Worm (Caenorhabditis elegans) whole organism, late embryonic: ENCODE data around the gene D1086.19.

Experiments
- C08G9.2 ChIP-seq: sonication (generic microtip); optimal IDR thresholded peaks from 2 replicates; lab custom pipeline; 2016; ENCODE audit warnings: mild to moderate bottlenecking, missing genetic modification characterization, moderate library complexity, missing compliant biosample characterization
- C38D4.7 ChIP-seq: fragments of 200-800 bp; sonication (Bioruptor generic); optimal IDR thresholded peaks from 2 replicates; lab custom pipeline; 2018; ENCODE audit warnings: mild to moderate bottlenecking, missing genetic modification characterization, moderate library complexity, missing compliant biosample characterization
- F13H6.1 ChIP-seq: sonication (generic microtip); optimal IDR thresholded peaks from 2 replicates; lab custom pipeline; 2016; ENCODE audit warnings: missing genetic modification characterization, missing compliant biosample characterization
- K02D7.2 ChIP-seq: sonication (generic microtip); optimal IDR thresholded peaks from 2 replicates; lab custom pipeline; 2017; ENCODE audit warnings: mild to moderate bottlenecking, missing genetic modification characterization, missing compliant biosample characterization
- K09A11.1 ChIP-seq: sonication (generic microtip); optimal IDR thresholded peaks from 2 replicates; lab custom pipeline; 2017; ENCODE audit warnings: antibody characterized with exemption, mild to moderate bottlenecking, missing genetic modification characterization, missing compliant biosample characterization; ENCODE audit not compliant: insufficient read depth
- Y22D7AL.16 ChIP-seq: sonication (generic microtip); optimal IDR thresholded peaks from 2 replicates; lab custom pipeline; 2016; ENCODE audit warnings: missing genetic modification characterization, missing compliant biosample characterization
- ama-1 ChIP-seq: fragments of 150-350 bp; optimal IDR thresholded peaks from 2 replicates; lab custom pipeline; 2014
- ceh-14 ChIP-seq: sonication (generic microtip); optimal IDR thresholded peaks from 2 replicates; lab custom pipeline; 2016; ENCODE audit warnings: missing genotype, missing genetic modification characterization, missing compliant biosample characterization
- ceh-18 ChIP-seq: sonication (generic microtip); optimal IDR thresholded peaks from 2 replicates; lab custom pipeline; 2016; ENCODE audit warnings: missing genetic modification characterization, missing compliant biosample characterization
- ceh-24 ChIP-seq: sonication (generic microtip); optimal IDR thresholded peaks from 2 replicates; lab custom pipeline; 2016; ENCODE audit warnings: mild to moderate bottlenecking, missing genetic modification characterization, missing compliant biosample characterization
- ceh-30 ChIP-seq: fragments of 150-350 bp; optimal IDR thresholded peaks from 2 replicates; lab custom pipeline; 2014; ENCODE audit warnings: missing biosample characterization, missing genetic modification characterization
- ceh-31 ChIP-seq: sonication (generic microtip); optimal IDR thresholded peaks from 2 replicates; lab custom pipeline; 2016; ENCODE audit warnings: missing genetic modification characterization, missing compliant biosample characterization
- ceh-48 ChIP-seq: sonication (generic microtip); optimal IDR thresholded peaks from 2 replicates; lab custom pipeline; 2016; ENCODE audit warnings: missing genetic modification characterization, inconsistent platforms, missing compliant biosample characterization
- ceh-6 ChIP-seq: fragments of 200-800 bp; sonication (Bioruptor generic); optimal IDR thresholded peaks from 2 replicates; lab custom pipeline; 2018; ENCODE audit warnings: mild to moderate bottlenecking, missing genetic modification characterization, missing compliant biosample characterization
- dve-1 ChIP-seq: sonication (generic microtip); optimal IDR thresholded peaks from 2 replicates; lab custom pipeline; 2017; ENCODE audit warnings: antibody characterized with exemption, mild to moderate bottlenecking, missing genetic modification characterization, missing compliant biosample characterization
- elt-4 ChIP-seq: sonication (generic microtip); optimal IDR thresholded peaks from 2 replicates; lab custom pipeline; 2016; ENCODE audit warnings: missing genetic modification characterization, missing compliant biosample characterization
- ets-4 ChIP-seq: sonication (generic microtip); optimal IDR thresholded peaks from 2 replicates; lab custom pipeline; 2016; ENCODE audit warnings: missing genetic modification characterization, missing compliant biosample characterization
- fkh-10 ChIP-seq: fragments of 150-350 bp; optimal IDR thresholded peaks from 2 replicates; lab custom pipeline; 2014; ENCODE audit warnings: missing biosample characterization, missing genetic modification reagents, missing genetic modification characterization
- fkh-6 ChIP-seq: sonication (generic microtip); optimal IDR thresholded peaks from 2 replicates; lab custom pipeline; 2016; ENCODE audit warnings: missing genetic modification characterization, missing compliant biosample characterization
- hlh-13 ChIP-seq: fragments of 200-800 bp; sonication (Bioruptor generic); optimal IDR thresholded peaks from 2 replicates; lab custom pipeline; 2018; ENCODE audit warnings: mild to moderate bottlenecking, missing genetic modification characterization, missing compliant biosample characterization
- hlh-30 ChIP-seq: sonication (generic microtip); optimal IDR thresholded peaks from 2 replicates; lab custom pipeline; 2017; ENCODE audit warnings: antibody characterized with exemption, missing genetic modification characterization, missing compliant biosample characterization; ENCODE audit not compliant: insufficient read depth
- hlh-6 ChIP-seq: sonication (generic microtip); optimal IDR thresholded peaks from 2 replicates; lab custom pipeline; 2016; ENCODE audit warnings: missing genotype, missing genetic modification characterization, missing compliant biosample characterization
- hlh-8 ChIP-seq: sonication (generic microtip); optimal IDR thresholded peaks from 2 replicates; lab custom pipeline; 2016; ENCODE audit warnings: missing genotype, missing genetic modification characterization, missing compliant biosample characterization
- madf-2 ChIP-seq: sonication (generic microtip); optimal IDR thresholded peaks from 2 replicates; lab custom pipeline; 2017; ENCODE audit warnings: missing genetic modification characterization, missing compliant biosample characterization
- mec-3 ChIP-seq: sonication (generic microtip); optimal IDR thresholded peaks from 2 replicates; lab custom pipeline; 2016; ENCODE audit warnings: borderline replicate concordance, missing genetic modification characterization, missing compliant biosample characterization
- npax-4 ChIP-seq: sonication (generic microtip); optimal IDR thresholded peaks from 2 replicates; lab custom pipeline; 2016; ENCODE audit warnings: missing genetic modification characterization, missing compliant biosample characterization
- pag-3 ChIP-seq: sonication (generic microtip); optimal IDR thresholded peaks from 2 replicates; lab custom pipeline; 2016; ENCODE audit warnings: missing compliant biosample characterization, missing genetic modification characterization, borderline replicate concordance
- pha-4 ChIP-seq: fragments of 150-350 bp; optimal IDR thresholded peaks from 2 replicates; lab custom pipeline; 2018; ENCODE audit warnings: missing biosample characterization, missing genetic modification reagents, missing genetic modification characterization
- pros-1 ChIP-seq: fragments of 150-350 bp; optimal IDR thresholded peaks from 2 replicates; lab custom pipeline; 2014; ENCODE audit warnings: missing biosample characterization, missing genetic modification reagents, missing genetic modification characterization
- rnt-1 ChIP-seq: sonication (generic microtip); optimal IDR thresholded peaks from 2 replicates; lab custom pipeline; 2016; ENCODE audit warnings: missing genetic modification characterization, missing compliant biosample characterization
- sdc-2 ChIP-seq: sonication (generic microtip); optimal IDR thresholded peaks from 2 replicates; lab custom pipeline; 2016; ENCODE audit warnings: missing genotype, missing genetic modification characterization, missing compliant biosample characterization
- sox-2 ChIP-seq: fragments of 200-800 bp; sonication (Bioruptor generic); IDR thresholded peaks from 2 replicates; pipeline ENCODE4 v1.3.6; 2022; ENCODE audit warnings: missing genetic modification reagents, missing genetic modification characterization, missing compliant biosample characterization
- sox-4 ChIP-seq: sonication (generic microtip); optimal IDR thresholded peaks from 2 replicates; lab custom pipeline; 2017; ENCODE audit warnings: mild to moderate bottlenecking, missing genetic modification characterization, inconsistent platforms, missing compliant biosample characterization
- tbx-7 ChIP-seq: sonication (generic microtip); optimal IDR thresholded peaks from 2 replicates; lab custom pipeline; 2016; ENCODE audit warnings: missing genotype, missing genetic modification characterization, missing compliant biosample characterization
- unc-42 ChIP-seq: sonication (generic microtip); optimal IDR thresholded peaks from 2 replicates; lab custom pipeline; 2016; ENCODE audit warnings: missing genotype, missing genetic modification characterization, missing compliant biosample characterization
- unc-86 ChIP-seq: sonication (generic microtip); optimal IDR thresholded peaks from 2 replicates; lab custom pipeline; 2016; ENCODE audit warnings: missing genetic modification characterization, missing compliant biosample characterization

D1086.19 gene

DNA sequence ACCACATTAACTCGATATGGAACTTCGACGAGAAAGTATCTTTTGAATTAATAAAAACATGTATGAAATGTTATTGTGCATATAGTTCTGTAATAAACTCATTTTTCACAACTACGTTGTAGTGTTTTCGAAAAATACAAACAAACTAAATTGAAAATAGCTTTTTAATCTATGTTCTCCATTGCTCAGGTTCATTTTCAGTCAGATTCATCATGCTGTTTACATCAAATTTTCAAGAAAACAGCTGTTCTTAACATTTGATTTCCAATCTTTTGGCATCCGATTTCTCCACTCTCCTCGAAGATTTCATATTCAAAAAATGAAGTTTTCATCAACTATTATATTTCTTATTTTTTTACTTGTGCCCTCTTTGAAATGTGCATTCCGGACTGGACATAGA lies 21.9 kb downstream of the D1086.19 start, which contains the start of gene H39E23.2:
TSS of gene H39E23.2 (plus strand) at position 301 of the 400 bp plus-strand sequence.
- TF ChIP-seq pros-1 (no peak), ceh-6 (GFP tag; lab: Kevin White, UChicago) (no peak)
- TF ChIP-seq, all 69 proteins: peak for 0

DNA sequence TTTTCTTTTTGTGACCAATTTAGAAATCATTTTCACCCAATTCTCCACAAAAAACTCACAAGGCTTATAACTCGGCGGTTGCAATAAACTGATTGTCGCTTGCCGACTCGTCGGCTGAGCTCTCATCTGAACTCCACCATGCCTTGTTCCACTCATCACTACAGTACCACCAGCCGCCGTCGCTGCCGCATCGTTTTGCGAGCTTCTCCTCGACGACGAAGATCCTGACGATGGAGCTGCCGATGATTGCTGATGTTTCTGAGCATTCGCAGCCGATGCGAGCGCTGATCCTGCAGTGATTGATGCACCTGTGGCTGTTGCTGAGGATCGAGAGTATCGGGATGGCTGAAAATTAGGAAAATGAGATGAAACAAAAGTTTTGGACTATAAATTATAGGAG lies 32.5 kb downstream of the D1086.19 start:
- TF ChIP-seq fkh-10 (no peak), tbx-7 (tag; lab: Kevin White, UChicago) (no peak), C38D4.7 (GFP tag; lab: Kevin White, UChicago) (no peak), K09A11.1 (tag; lab: Kevin White, UChicago) (no peak), C08G9.2 (no peak)

DNA sequence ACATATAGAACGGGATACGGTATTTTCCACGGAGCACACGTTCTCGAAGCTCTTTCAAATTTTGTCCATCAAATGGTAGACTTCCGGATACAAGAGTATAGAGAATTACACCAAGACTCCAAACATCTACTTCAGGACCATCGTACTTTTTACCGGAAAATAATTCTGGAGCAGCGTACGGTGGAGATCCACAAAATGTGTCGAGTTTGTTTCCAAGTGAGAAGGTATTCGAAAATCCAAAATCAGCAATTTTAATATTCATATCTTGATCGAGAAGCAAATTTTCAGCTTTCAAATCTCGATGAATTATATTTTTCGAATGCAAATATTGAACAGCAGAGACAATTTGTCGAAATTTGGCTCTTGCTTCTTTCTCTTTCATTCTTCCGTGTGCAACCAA lies 35.0 kb downstream of the D1086.19 start:
- TF ChIP-seq K02D7.2 (tag; lab: Kevin White, UChicago) (no peak), ceh-24 (no peak), Y22D7AL.16 (no peak), hlh-30 (no peak), ceh-31 (tag; lab: Kevin White, UChicago) (no peak), ama-1 (no peak), C38D4.7 (GFP tag; lab: Kevin White, UChicago) (no peak), ceh-30 (tag; lab: Kevin White, UChicago) (no peak), madf-2 (no peak), ceh-14 (tag; lab: Kevin White, UChicago) (no peak), fkh-6 (tag; lab: Kevin White, UChicago) (no peak), unc-86 (tag; lab: Kevin White, UChicago) (no peak), hlh-8 (tag; lab: Kevin White, UChicago) (no peak), dve-1 (no peak), sox-4 (no peak)

DNA sequence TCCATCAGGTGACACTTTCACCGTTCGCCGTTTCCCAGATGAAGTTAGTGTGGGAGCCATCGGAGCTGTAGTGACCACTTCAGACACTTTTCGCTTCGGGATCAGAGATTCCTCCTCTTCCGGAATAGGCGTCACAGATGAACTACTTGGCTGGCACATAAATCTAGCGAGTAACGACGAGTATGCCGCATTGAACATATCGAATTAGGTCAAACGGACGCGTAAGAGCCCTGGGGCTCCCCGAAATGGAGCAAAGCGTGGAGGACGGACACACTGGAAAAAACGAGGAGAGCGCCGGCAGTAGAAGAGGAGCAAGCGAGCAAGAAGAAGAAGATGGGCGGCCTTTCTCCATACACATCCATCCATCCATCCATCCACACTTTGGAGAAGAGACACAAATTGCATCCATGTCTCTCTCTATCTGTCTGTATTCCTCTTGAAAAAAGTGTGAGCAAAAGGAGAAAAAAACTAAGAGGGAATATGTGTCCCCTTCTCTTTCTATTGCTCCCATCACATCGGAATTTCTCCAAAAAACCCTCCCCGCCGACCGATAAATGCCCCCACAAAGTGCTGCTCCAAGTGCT lies 38.3 kb downstream of the D1086.19 start:
- no peak for TF ChIP-seq ceh-48 (tag; lab: Kevin White, UChicago)
- no peak for TF ChIP-seq rnt-1 (tag; lab: Kevin White, UChicago)
- TF ChIP-seq elt-4 (tag; lab: Kevin White, UChicago), result no peak
- peak; percentile 9 for TF ChIP-seq hlh-6 (tag; lab: Kevin White, UChicago)
- TF ChIP-seq sox-2 (GFP tag; lab: Robert Waterston, UW), result no peak
- peak; percentile 77 for TF ChIP-seq unc-42 (tag; lab: Kevin White, UChicago)
- no peak for TF ChIP-seq F13H6.1

DNA sequence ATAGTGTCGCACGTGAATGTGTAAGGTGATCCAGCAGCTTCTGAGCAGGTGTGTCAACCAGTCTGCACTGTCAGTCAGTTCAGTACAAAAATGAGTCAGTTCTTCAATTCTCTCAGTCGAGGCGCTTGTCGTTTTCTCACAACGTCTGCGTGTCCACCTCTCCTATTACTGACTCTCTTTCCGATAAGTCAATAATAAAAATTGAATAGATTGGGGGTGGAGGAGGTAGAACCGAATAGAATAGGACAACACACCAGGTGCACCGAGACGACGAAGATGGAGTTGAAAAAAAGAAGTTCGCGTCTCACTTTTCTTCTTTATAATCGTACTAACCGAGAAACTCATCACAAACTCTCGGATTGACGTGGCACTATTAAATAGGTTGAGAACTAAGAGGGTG lies 39.7 kb downstream of the D1086.19 start:
- peak; percentile 69 for TF ChIP-seq unc-42 (tag; lab: Kevin White, UChicago)
- TF ChIP-seq hlh-13 (GFP tag; lab: Kevin White, UChicago), result no peak

DNA sequence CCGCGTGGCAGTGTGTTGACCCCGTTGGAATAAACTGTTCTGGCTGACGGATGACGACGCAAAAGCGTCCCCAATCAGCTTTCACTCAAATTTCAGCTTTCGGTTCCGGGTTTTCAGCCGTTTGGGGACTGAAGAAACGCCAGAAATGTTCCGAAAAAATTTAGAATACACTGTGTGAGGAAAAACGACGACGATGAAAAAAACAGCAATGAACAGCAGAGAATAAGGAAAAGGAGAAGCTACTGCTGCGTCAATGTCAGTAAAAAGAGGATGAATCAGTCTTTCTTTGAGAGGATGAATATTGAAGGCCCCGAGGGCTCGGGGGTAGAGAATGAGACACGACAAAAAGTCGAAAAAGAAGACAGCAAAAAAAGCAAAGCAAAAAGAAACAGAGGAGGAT lies 40.7 kb downstream of the D1086.19 start:
- no peak for TF ChIP-seq madf-2
- no peak for TF ChIP-seq mec-3
- no peak for TF ChIP-seq sdc-2 (tag; lab: Kevin White, UChicago)
- no peak for TF ChIP-seq npax-4 (tag; lab: Kevin White, UChicago)
- no peak for TF ChIP-seq sox-4
- no peak for TF ChIP-seq K09A11.1 (tag; lab: Kevin White, UChicago)
- no peak for TF ChIP-seq pha-4 (tag; lab: Kevin White, UChicago)
- TF ChIP-seq dve-1, result no peak
- no peak for TF ChIP-seq ama-1
- TF ChIP-seq pag-3 (tag; lab: Kevin White, UChicago), result no peak
- TF ChIP-seq elt-4 (tag; lab: Kevin White, UChicago), result no peak
- no peak for TF ChIP-seq ets-4 (tag; lab: Kevin White, UChicago)
- TF ChIP-seq ceh-18 (tag; lab: Kevin White, UChicago), result no peak
- TF ChIP-seq hlh-8 (tag; lab: Kevin White, UChicago), result no peak
- TF ChIP-seq, all 69 proteins: peak for 0
